Worm (Caenorhabditis elegans) whole organism, L3 larva: ENCODE results near the gene T14G12.6.
A peak's percentile ranks its signal among the peaks of the same experiment; 100 is the strongest.

Experiments used
- R02D3.7 ChIP-seq: fragments of 150-350 bp; optimal IDR thresholded peaks from 2 replicates; lab custom pipeline; 2014; ENCODE audit warnings: missing biosample characterization, missing genetic modification characterization
- ZK546.5 ChIP-seq: sonication (generic microtip); optimal IDR thresholded peaks from 2 replicates; lab custom pipeline; 2017; ENCODE audit warnings: missing biosample characterization, missing genetic modification characterization
- aly-2 ChIP-seq: fragments of 150-350 bp; optimal IDR thresholded peaks from 2 replicates; lab custom pipeline; 2014; ENCODE audit warnings: missing biosample characterization, missing genetic modification characterization
- ama-1 ChIP-seq: fragments of 150-350 bp; optimal IDR thresholded peaks from 2 replicates; lab custom pipeline; 2018
- ceh-16 ChIP-seq: sonication (generic microtip); optimal IDR thresholded peaks from 2 replicates; lab custom pipeline; 2017; ENCODE audit warnings: missing biosample characterization, missing genetic modification characterization
- ceh-28 ChIP-seq: fragments of 150-350 bp; optimal IDR thresholded peaks from 2 replicates; lab custom pipeline; 2014; ENCODE audit warnings: missing biosample characterization, missing genetic modification reagents, missing genetic modification characterization
- ceh-9 ChIP-seq: sonication (generic microtip); optimal IDR thresholded peaks from 2 replicates; lab custom pipeline; 2018; ENCODE audit warnings: missing biosample characterization, missing genetic modification characterization
- daf-12 ChIP-seq: fragments of 150-350 bp; optimal IDR thresholded peaks from 2 replicates; lab custom pipeline; 2014; ENCODE audit warnings: missing biosample characterization, missing genetic modification reagents, missing genetic modification characterization
- egl-27 ChIP-seq: sonication (generic microtip); optimal IDR thresholded peaks from 4 replicates; lab custom pipeline; 2017; ENCODE audit warnings: missing biosample characterization, missing genetic modification reagents, missing genetic modification characterization
- egl-5 ChIP-seq: fragments of 150-350 bp; optimal IDR thresholded peaks from 2 replicates; lab custom pipeline; 2017; ENCODE audit warnings: missing biosample characterization, missing genetic modification reagents, missing genetic modification characterization, inconsistent platforms
- elt-1 ChIP-seq: fragments of 150-350 bp; optimal IDR thresholded peaks from 2 replicates; lab custom pipeline; 2014; ENCODE audit warnings: missing biosample characterization, missing genetic modification characterization
- elt-2 ChIP-seq: sonication (generic microtip); optimal IDR thresholded peaks from 2 replicates; lab custom pipeline; 2016; ENCODE audit warnings: missing genetic modification reagents, mild to moderate bottlenecking, missing genetic modification characterization, missing compliant biosample characterization
- elt-3 ChIP-seq, 3 experiments: fragments of 150-350 bp in 1 of 3; sonication (generic microtip) in 2 of 3; optimal IDR thresholded peaks; 2 replicates in 2 of 3; 4 replicates in 1 of 3; lab custom pipeline; 2014 to 2017; ENCODE audit warnings: missing biosample characterization in 3 of 3, missing genetic modification characterization in 3 of 3
- eor-1 ChIP-seq, 2 experiments: fragments of 150-350 bp; optimal IDR thresholded peaks; 2 replicates each; lab custom pipeline; 2014 to 2018; ENCODE audit warnings: missing biosample characterization in 2 of 2, missing genetic modification characterization in 2 of 2
- fkh-10 ChIP-seq: sonication (generic microtip); optimal IDR thresholded peaks from 2 replicates; lab custom pipeline; 2017; ENCODE audit warnings: missing biosample characterization, missing genetic modification reagents, missing genetic modification characterization
- fkh-2 ChIP-seq: fragments of 150-350 bp; optimal IDR thresholded peaks from 2 replicates; lab custom pipeline; 2014; ENCODE audit warnings: missing biosample characterization, missing genetic modification reagents, missing genetic modification characterization
- fos-1 ChIP-seq: fragments of 150-350 bp; optimal IDR thresholded peaks from 2 replicates; lab custom pipeline; 2014; ENCODE audit warnings: missing biosample characterization, missing genetic modification characterization
- hmg-11 ChIP-seq: sonication (generic microtip); optimal IDR thresholded peaks from 2 replicates; lab custom pipeline; 2016; ENCODE audit warnings: missing genetic modification characterization, missing compliant biosample characterization
- jun-1 ChIP-seq: fragments of 150-350 bp; optimal IDR thresholded peaks from 2 replicates; lab custom pipeline; 2014; ENCODE audit warnings: missing biosample characterization, missing genetic modification reagents, missing genetic modification characterization
- lin-15B ChIP-seq: fragments of 150-350 bp; optimal IDR thresholded peaks from 2 replicates; lab custom pipeline; 2014; ENCODE audit warnings: missing biosample characterization, missing genetic modification characterization
- lin-39 ChIP-seq: fragments of 150-350 bp; optimal IDR thresholded peaks from 2 replicates; lab custom pipeline; 2018; ENCODE audit warnings: missing biosample characterization, missing genetic modification reagents, missing genetic modification characterization
- lsy-12 ChIP-seq: sonication (generic microtip); optimal IDR thresholded peaks from 2 replicates; lab custom pipeline; 2016; ENCODE audit warnings: mild to moderate bottlenecking, missing genetic modification characterization, missing compliant biosample characterization
- mdl-1 ChIP-seq: fragments of 150-350 bp; optimal IDR thresholded peaks from 2 replicates; lab custom pipeline; 2014; ENCODE audit warnings: missing biosample characterization, missing genetic modification characterization
- mml-1 ChIP-seq: fragments of 150-350 bp; sonication (generic microtip); optimal IDR thresholded peaks from 3 replicates; lab custom pipeline; 2014; ENCODE audit warnings: missing biosample characterization, missing genetic modification characterization
- nfya-1 ChIP-seq: sonication (generic microtip); optimal IDR thresholded peaks from 2 replicates; lab custom pipeline; 2017; ENCODE audit warnings: missing genetic modification characterization, mild to moderate bottlenecking, missing compliant biosample characterization, antibody characterized with exemption, moderate library complexity; ENCODE audit not compliant: insufficient read depth
- nhr-11 ChIP-seq: fragments of 150-350 bp; optimal IDR thresholded peaks from 2 replicates; lab custom pipeline; 2014; ENCODE audit warnings: missing biosample characterization, missing genetic modification characterization
- nhr-12 ChIP-seq: fragments of 150-350 bp; optimal IDR thresholded peaks from 2 replicates; lab custom pipeline; 2014; ENCODE audit warnings: missing biosample characterization, missing genetic modification characterization
- nhr-23 ChIP-seq: fragments of 150-350 bp; optimal IDR thresholded peaks from 2 replicates; lab custom pipeline; 2014; ENCODE audit warnings: missing biosample characterization, missing genetic modification reagents, missing genetic modification characterization
- nhr-237 ChIP-seq: fragments of 150-350 bp; optimal IDR thresholded peaks from 2 replicates; lab custom pipeline; 2014; ENCODE audit warnings: missing biosample characterization, missing genetic modification characterization
- nhr-25 ChIP-seq: sonication (generic microtip); optimal IDR thresholded peaks from 2 replicates; lab custom pipeline; 2017; ENCODE audit warnings: missing biosample characterization, missing genetic modification characterization
- nhr-28 ChIP-seq: fragments of 150-350 bp; optimal IDR thresholded peaks from 2 replicates; lab custom pipeline; 2014; ENCODE audit warnings: missing biosample characterization, missing genetic modification characterization
- nhr-43 ChIP-seq: sonication (generic microtip); optimal IDR thresholded peaks from 2 replicates; lab custom pipeline; 2016; ENCODE audit warnings: mild to moderate bottlenecking, missing genetic modification characterization, missing compliant biosample characterization; ENCODE audit not compliant: poor library complexity, severe bottlenecking
- nhr-67 ChIP-seq: fragments of 150-350 bp; optimal IDR thresholded peaks from 2 replicates; lab custom pipeline; 2014; ENCODE audit warnings: missing biosample characterization, missing genetic modification characterization
- nhr-76 ChIP-seq: fragments of 150-350 bp; sonication (generic microtip); optimal IDR thresholded peaks from 5 replicates; lab custom pipeline; 2014; ENCODE audit warnings: missing biosample characterization, missing genetic modification characterization
- nhr-77 ChIP-seq: fragments of 150-350 bp; optimal IDR thresholded peaks from 2 replicates; lab custom pipeline; 2014; ENCODE audit warnings: missing biosample characterization, missing genetic modification characterization
- pha-4 ChIP-seq: fragments of 150-350 bp; optimal IDR thresholded peaks from 2 replicates; lab custom pipeline; 2014; ENCODE audit warnings: missing biosample characterization, missing genetic modification reagents, missing genetic modification characterization
- pqm-1 ChIP-seq: fragments of 150-350 bp; optimal IDR thresholded peaks from 2 replicates; lab custom pipeline; 2017; ENCODE audit warnings: missing biosample characterization, missing genetic modification characterization, inconsistent platforms
- sea-2 ChIP-seq: fragments of 150-350 bp; sonication (generic microtip); optimal IDR thresholded peaks from 4 replicates; lab custom pipeline; 2014; ENCODE audit warnings: missing biosample characterization, missing genetic modification reagents, missing genetic modification characterization
- skn-1 ChIP-seq: fragments of 150-350 bp; optimal IDR thresholded peaks from 2 replicates; lab custom pipeline; 2014; ENCODE audit warnings: missing biosample characterization, missing genetic modification characterization
- snpc-4 ChIP-seq: fragments of 150-350 bp; optimal IDR thresholded peaks from 2 replicates; lab custom pipeline; 2014; ENCODE audit warnings: missing biosample characterization, missing genetic modification characterization
- tbx-2 ChIP-seq: sonication (generic microtip); optimal IDR thresholded peaks from 2 replicates; lab custom pipeline; 2016; ENCODE audit warnings: mild to moderate bottlenecking, missing genetic modification characterization, missing compliant biosample characterization
- unc-39 ChIP-seq: sonication (generic microtip); optimal IDR thresholded peaks from 4 replicates; lab custom pipeline; 2017; ENCODE audit warnings: missing biosample characterization, missing genetic modification characterization
- unc-62 ChIP-seq: fragments of 150-350 bp; sonication (generic microtip); optimal IDR thresholded peaks from 4 replicates; lab custom pipeline; 2014; ENCODE audit warnings: missing biosample characterization, missing genetic modification reagents, missing genetic modification characterization
- zag-1 ChIP-seq: fragments of 150-350 bp; optimal IDR thresholded peaks from 2 replicates; lab custom pipeline; 2014; ENCODE audit warnings: missing biosample characterization, missing genetic modification characterization
- ztf-4 ChIP-seq: fragments of 150-350 bp; optimal IDR thresholded peaks from 2 replicates; lab custom pipeline; 2014; ENCODE audit warnings: missing biosample characterization, missing genetic modification characterization

Gene T14G12.6

ce11 chrX:3787431-3788076, 28.3 kb upstream of the T14G12.6 start, which contains the start of gene pmpl-1:
Gene pmpl-1 (plus strand): TSS chrX:3788026.
- TF ChIP-seq eor-1 (tag; optimal IDR thresholded peaks at IDR 0.05; lab: Kevin White, UChicago) (no peak), lsy-12 (tag; lab: Kevin White, UChicago) (peak; percentile 36), aly-2 (no peak), fkh-2 (tag; lab: Kevin White, UChicago) (no peak), lin-39 (tag; lab: Kevin White, UChicago) (peak; percentile 58), nhr-25 (tag; lab: Kevin White, UChicago) (peak; percentile 95), snpc-4 (no peak), daf-12 (no peak), fos-1 (no peak), nhr-77 (tag; lab: Kevin White, UChicago) (no peak), sea-2 (no peak), nhr-76 (tag; lab: Kevin White, UChicago) (no peak), nhr-11 (tag; lab: Kevin White, UChicago) (no peak), egl-27 (tag; lab: Kevin White, UChicago) (peak; percentile 2), nhr-43 (peak; percentile 55), nfya-1 (tag; lab: Kevin White, UChicago) (peak; percentile 26), elt-2 (no peak), mdl-1 (tag; lab: Kevin White, UChicago) (peak; percentile 57), lin-15B (tag; lab: Kevin White, UChicago) (no peak), egl-5 (tag; lab: Kevin White, UChicago) (no peak), hmg-11 (tag; lab: Kevin White, UChicago) (no peak), nhr-237 (tag; lab: Kevin White, UChicago) (no peak), R02D3.7 (tag; lab: Kevin White, UChicago) (no peak), nhr-23 (tag; lab: Kevin White, UChicago) (peak; percentile 58), ama-1 (peak; percentile 57), ceh-9 (tag; lab: Kevin White, UChicago) (no peak), unc-39 (tag; lab: Kevin White, UChicago) (no peak), skn-1 (tag; lab: Kevin White, UChicago) (no peak), tbx-2 (tag; lab: Kevin White, UChicago) (no peak), ceh-28 (peak; percentile 56), elt-1 (tag; lab: Kevin White, UChicago) (no peak), pqm-1 (tag; lab: Kevin White, UChicago) (no peak), ztf-4 (no peak), pha-4 (tag; lab: Kevin White, UChicago) (peak; percentile 31), nhr-28 (tag; lab: Kevin White, UChicago) (no peak), ZK546.5 (no peak), nhr-67 (tag; lab: Kevin White, UChicago) (no peak), ceh-16 (tag; lab: Kevin White, UChicago) (no peak), jun-1 (tag; lab: Kevin White, UChicago) (peak; percentile 12), unc-62 (GFP tag; lab: Kevin White, UChicago) (no peak), mml-1 (tag; lab: Kevin White, UChicago) (no peak), fkh-10 (no peak), zag-1 (tag; lab: Kevin White, UChicago) (no peak), nhr-12 (tag; lab: Kevin White, UChicago) (no peak), elt-3 (tag; optimal IDR thresholded peaks at IDR 0.05; lab: Kevin White, UChicago) (no peak)
